Fruit fly (Drosophila melanogaster) whole organism, embryonic: ENCODE measurements around the gene CG13930.

ENCODE experiments used
- Atf6 ChIP-seq: fragments of 200-800 bp; sonication (Bioruptor generic); IDR thresholded peaks from 2 replicates; pipeline ENCODE4 v1.3.6; 2022; ENCODE audit warnings: missing biosample characterization, missing genetic modification characterization
- CG14050 ChIP-seq: fragments of 200-800 bp; sonication (Bioruptor generic); IDR thresholded peaks from 3 replicates; pipeline ENCODE4 v1.3.6; 2022; ENCODE audit warnings: missing biosample characterization, missing genetic modification characterization
- CG32772 ChIP-seq: fragments of 200-800 bp; sonication (Bioruptor generic); IDR thresholded peaks from 2 replicates; pipeline ENCODE4 v1.3.6; 2022; ENCODE audit warnings: missing biosample characterization, missing genetic modification characterization
- CG8478 ChIP-seq: fragments of >200 bp; optimal IDR thresholded peaks from 2 replicates; lab custom pipeline; 2018
- CG9727 ChIP-seq: fragments of 200-800 bp; sonication (Bioruptor generic); optimal IDR thresholded peaks from 3 replicates; lab custom pipeline; 2017; ENCODE audit warnings: missing biosample characterization, mild to moderate bottlenecking, missing genetic modification characterization
- D19A ChIP-seq: fragments of 200-800 bp; optimal IDR thresholded peaks from 3 replicates; lab custom pipeline; 2019; ENCODE audit warnings: missing biosample characterization, mild to moderate bottlenecking, missing genetic modification characterization, moderate library complexity
- Poxn ChIP-seq: fragments of 200-800 bp; sonication (Bioruptor generic); IDR thresholded peaks from 2 replicates; pipeline ENCODE4 v1.3.6; 2022; ENCODE audit warnings: missing biosample characterization, missing genetic modification characterization
- az2 ChIP-seq: fragments of 200-800 bp; sonication (Bioruptor generic); optimal IDR thresholded peaks from 3 replicates; lab custom pipeline; 2016; ENCODE audit warnings: missing biosample characterization, missing genetic modification characterization
- grau ChIP-seq: fragments of 200-800 bp; optimal IDR thresholded peaks from 3 replicates; lab custom pipeline; 2019; ENCODE audit warnings: missing biosample characterization, mild to moderate bottlenecking, missing genetic modification characterization, moderate library complexity
- toy ChIP-seq: fragments of 200-800 bp; sonication (Bioruptor generic); IDR thresholded peaks from 2 replicates; pipeline ENCODE4 v1.3.6; 2022; ENCODE audit warnings: missing biosample characterization, missing genetic modification characterization

dm6 chr3L:1710562-1710961 is 38.0 kb upstream of the CG13930 start:
- no peak for TF ChIP-seq CG9727 (GFP tag; lab: Kevin White, UChicago)
- TF ChIP-seq Poxn (GFP tag; lab: Robert Waterston, UW) = no peak
- TF ChIP-seq grau = no peak
- no peak for TF ChIP-seq D19A
- TF ChIP-seq CG14050 (GFP tag; lab: Robert Waterston, UW) = no peak
- no peak for TF ChIP-seq az2
- no peak for TF ChIP-seq toy (GFP tag; lab: Robert Waterston, UW)
- no peak for TF ChIP-seq CG8478 (lab: Kevin White, UChicago)
- TF ChIP-seq Atf6 (GFP tag; lab: Robert Waterston, UW) = no peak
- no peak for TF ChIP-seq CG32772 (GFP tag; lab: Robert Waterston, UW)
